Worm (Caenorhabditis elegans): ENCODE results near the gene idpa-2.
A peak's percentile ranks its signal among the peaks of the same experiment; 100 is the strongest.

Gene idpa-2

DNA sequence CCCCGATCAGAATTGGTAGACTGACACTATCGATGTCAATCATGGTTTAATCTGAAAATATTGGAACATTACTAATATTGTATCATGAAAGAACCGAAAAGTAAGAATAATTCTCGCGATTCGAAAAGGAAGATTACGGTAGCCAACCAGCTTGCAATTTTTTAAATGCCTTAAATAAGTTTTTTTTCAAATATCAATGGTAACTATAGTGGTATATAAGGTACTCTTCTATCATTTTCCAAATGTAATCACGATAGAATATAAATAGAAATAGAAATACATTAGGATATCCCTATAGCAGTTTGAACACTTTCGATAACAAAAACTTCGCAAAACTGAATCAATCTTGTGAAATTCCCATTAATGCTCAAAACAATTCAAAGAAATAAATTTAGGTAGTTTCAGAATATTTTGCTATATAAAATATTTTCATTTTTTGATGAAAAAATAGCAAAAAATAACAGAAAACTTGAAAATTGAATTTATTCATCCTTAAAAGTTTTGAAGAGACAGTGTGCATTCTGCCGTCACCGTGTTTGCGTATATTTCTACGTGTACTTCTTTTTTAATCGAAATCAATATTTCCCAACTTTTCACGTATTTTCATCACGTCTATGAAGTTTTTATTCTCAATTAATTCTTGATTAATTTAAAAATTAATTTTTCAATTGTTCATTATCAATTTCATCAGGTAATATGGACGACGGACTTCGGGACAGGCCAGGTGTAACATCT, 18.3 kb upstream of the idpa-2 start, which contains the start of the genes F46C5.9 and rer-1 (continued):
- TF ChIP-seq fkh-10 (GFP tag; optimal IDR thresholded peaks at IDR 0.05) (no peak), hmg-1.1 (GFP tag; IDR thresholded peaks at IDR 0.05) (no peak), snpc-4 (tag; optimal IDR thresholded peaks at IDR 0.05) (no peak), rbr-2 (tag; optimal IDR thresholded peaks at IDR 0.05) (peak; percentile 32), ceh-28 (tag; optimal IDR thresholded peaks at IDR 0.05) (no peak), dmd-6 (GFP tag; IDR thresholded peaks at IDR 0.05) (no peak), nhr-6 (tag; optimal IDR thresholded peaks at IDR 0.05) (peak; percentile 5), nhr-28 (tag; optimal IDR thresholded peaks at IDR 0.05) (peak; percentile 7), zip-2 (tag; optimal IDR thresholded peaks at IDR 0.05) (no peak), aha-1 (tag) (peak; percentile 55)

DNA sequence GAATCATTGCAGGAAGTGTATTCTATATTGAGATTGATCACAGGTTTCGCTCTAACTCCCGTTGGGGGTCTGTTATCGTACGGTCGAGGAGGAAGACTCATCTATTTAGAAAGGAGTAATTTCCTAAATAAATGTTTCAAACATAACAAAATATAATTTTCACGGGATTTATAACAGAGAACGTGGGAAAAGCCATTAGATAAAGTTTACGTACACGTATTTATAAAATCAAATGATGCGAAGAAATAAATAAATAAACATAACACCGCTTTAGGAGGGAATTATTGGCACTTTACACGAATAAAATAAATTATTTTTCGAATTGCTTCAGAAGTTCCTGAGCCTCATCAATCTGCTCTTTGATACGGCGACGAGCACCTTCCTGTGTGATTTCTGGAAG, 15.9 kb upstream of the idpa-2 start, which contains the start of gene F07H5.10:
TSS of gene F07H5.10 (minus strand) at position 101 of the 400 bp plus-strand sequence.
- TF ChIP-seq dpl-1 (GFP tag; optimal IDR thresholded peaks at IDR 0.05) (no peak), aha-1 (tag) (peak; percentile 23)

DNA sequence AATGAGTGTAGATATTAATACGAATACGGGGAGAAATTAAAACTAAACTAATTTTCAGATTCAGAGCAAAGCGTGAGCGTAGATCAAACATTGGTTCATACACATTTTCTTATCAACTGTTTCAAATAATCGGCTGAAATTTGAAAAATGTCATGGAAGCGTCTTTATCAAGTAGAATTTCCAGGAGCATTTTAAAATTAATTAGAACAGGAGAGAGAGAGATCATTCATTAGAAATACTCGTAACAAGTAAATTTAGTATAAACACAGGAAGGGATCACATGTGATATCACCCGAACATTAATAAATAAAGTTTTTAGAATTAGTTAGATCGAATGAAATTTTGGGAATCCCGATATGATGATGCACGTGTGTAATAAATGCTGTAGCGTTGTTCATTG, 14.4 kb upstream of the idpa-2 start, which contains the start of gene pho-13:
TSS of gene pho-13 (minus strand) at position 101 of the 400 bp plus-strand sequence.
- no peak for TF ChIP-seq ceh-28 (tag; optimal IDR thresholded peaks at IDR 0.05)
- TF ChIP-seq pqm-1 (tag; optimal IDR thresholded peaks at IDR 0.05) = peak; percentile 18

DNA sequence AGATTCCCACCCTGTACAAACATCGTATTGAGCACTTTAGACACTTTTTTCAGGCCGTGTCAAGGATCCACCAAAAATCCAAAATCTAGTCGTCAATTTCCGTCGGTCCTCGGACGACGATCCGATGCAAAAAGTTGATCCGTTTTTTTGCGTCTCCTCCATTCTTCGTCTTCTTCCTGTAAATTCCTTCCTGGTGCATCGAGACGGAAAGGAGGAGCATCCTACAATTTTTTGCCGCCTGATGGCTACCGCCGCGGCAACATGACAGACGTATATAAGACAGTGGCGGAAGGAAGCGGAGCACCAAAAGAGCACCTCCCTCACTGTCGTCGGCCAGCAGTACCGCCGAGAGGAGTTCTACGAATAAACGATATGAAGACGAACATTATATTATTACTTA, 8.3 kb upstream of the idpa-2 start, which contains the start of gene appg-2:
TSS of gene appg-2 (plus strand) at position 301 of the 400 bp plus-strand sequence.
- TF ChIP-seq nhr-6 (tag; optimal IDR thresholded peaks at IDR 0.05) = no peak
- no peak for TF ChIP-seq lim-7 (GFP tag; IDR thresholded peaks at IDR 0.05)
- no peak for TF ChIP-seq nhr-77 (tag; optimal IDR thresholded peaks at IDR 0.05)

DNA sequence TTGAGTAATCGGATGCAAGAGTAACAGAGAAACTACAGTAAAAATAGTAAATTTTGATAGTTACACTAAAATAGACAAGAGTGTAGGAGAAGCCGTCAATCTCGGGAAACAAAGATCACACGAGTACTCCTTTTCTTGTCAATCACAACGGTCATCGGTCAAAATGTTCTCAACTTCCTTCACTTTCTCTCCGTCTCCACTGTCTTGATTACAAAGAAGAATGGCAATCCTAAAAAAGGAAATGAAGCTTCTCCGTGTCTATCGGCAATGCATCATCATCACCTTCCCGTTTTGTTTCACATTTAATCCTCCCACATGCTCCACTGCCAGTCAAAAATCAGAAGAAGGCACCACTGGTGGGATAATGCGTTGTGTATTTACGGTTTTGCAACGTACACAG, 7.2 kb upstream of the idpa-2 start:
- TF ChIP-seq cey-2 (tag; optimal IDR thresholded peaks at IDR 0.05; ENCODE audit: borderline replicate concordance, insufficient read depth) = no peak
- TF ChIP-seq pha-4 (GFP tag; IDR thresholded peaks at IDR 0.05) = no peak
- TF ChIP-seq pha-4 (tag; optimal IDR thresholded peaks at IDR 0.05) = no peak
- no peak for TF ChIP-seq lir-3 (tag; optimal IDR thresholded peaks at IDR 0.05)
- TF ChIP-seq daf-12 (tag; optimal IDR thresholded peaks at IDR 0.05) = no peak
- TF ChIP-seq dmd-6 (GFP tag; IDR thresholded peaks at IDR 0.05) = peak; percentile 42

DNA sequence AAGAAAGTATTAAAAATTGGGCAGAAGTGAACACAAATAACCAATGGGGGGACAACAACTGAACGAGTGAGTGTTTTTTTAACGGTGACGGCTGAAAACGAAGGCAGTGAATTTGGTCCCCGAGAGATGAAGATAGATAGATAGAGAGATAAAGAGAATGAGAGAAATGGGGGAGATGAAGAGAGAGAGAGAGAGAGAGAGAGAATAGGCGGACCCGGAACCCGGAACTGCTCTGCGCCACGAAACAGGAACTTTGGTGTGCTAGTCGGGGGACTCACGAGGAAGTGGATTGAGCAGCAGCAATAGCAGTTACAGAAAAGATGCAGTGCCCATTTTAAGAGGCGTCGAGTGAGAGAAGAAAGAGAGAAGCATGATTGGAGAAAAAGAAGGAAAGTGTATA, 3.9 kb upstream of the idpa-2 start:
- TF ChIP-seq zfp-2 (tag; optimal IDR thresholded peaks at IDR 0.05) (no peak), hlh-30 (tag; optimal IDR thresholded peaks at IDR 0.05; ENCODE audit: insufficient read depth) (peak; percentile 67), nhr-10 (tag; optimal IDR thresholded peaks at IDR 0.05) (no peak), R02D3.7 (tag; optimal IDR thresholded peaks at IDR 0.05) (no peak), Y48G9A.11 (GFP tag; IDR thresholded peaks at IDR 0.05) (no peak), zfp-3 (GFP tag; conservative IDR thresholded peaks at IDR 0.05) (no peak), spr-1 (tag; optimal IDR thresholded peaks at IDR 0.05) (no peak), gei-8 (GFP tag; optimal IDR thresholded peaks at IDR 0.05) (peak; percentile 48), nhr-6 (tag; optimal IDR thresholded peaks at IDR 0.05) (no peak), F49E8.2 (tag; optimal IDR thresholded peaks at IDR 0.05; ENCODE audit: borderline replicate concordance) (no peak), pha-4 (GFP tag; IDR thresholded peaks at IDR 0.05) (no peak), pha-4 (tag; optimal IDR thresholded peaks at IDR 0.05) (no peak), vab-7 (GFP tag; IDR thresholded peaks at IDR 0.05) (no peak), mxl-3 (GFP tag; optimal IDR thresholded peaks at IDR 0.05) (no peak), nhr-41 (GFP tag; IDR thresholded peaks at IDR 0.05) (no peak), unc-130 (GFP tag; optimal IDR thresholded peaks at IDR 0.05) (no peak), zag-1 (tag; optimal IDR thresholded peaks at IDR 0.05) (no peak), daf-12 (tag; optimal IDR thresholded peaks at IDR 0.05) (no peak), tra-1 (GFP tag; IDR thresholded peaks at IDR 0.05) (0 out of 2 replicates have a peak, but pooled peaks have one; percentile 30), spr-3 (GFP tag; optimal IDR thresholded peaks at IDR 0.05) (no peak), nhr-111 (GFP tag; optimal IDR thresholded peaks at IDR 0.05) (no peak), skn-1 (tag; optimal IDR thresholded peaks at IDR 0.05) (no peak), unc-39 (tag; optimal IDR thresholded peaks at IDR 0.05) (no peak), ztf-7 (tag; optimal IDR thresholded peaks at IDR 0.05) (no peak), egl-43 (GFP tag; IDR thresholded peaks at IDR 0.05) (no peak), mep-1 (tag; optimal IDR thresholded peaks at IDR 0.05) (peak; percentile 77)

Data from whole organism, L4 larva.